Fruit fly (Drosophila melanogaster): Measurements from ENCODE around the gene Ufd4.

The Ufd4 gene

DNA sequence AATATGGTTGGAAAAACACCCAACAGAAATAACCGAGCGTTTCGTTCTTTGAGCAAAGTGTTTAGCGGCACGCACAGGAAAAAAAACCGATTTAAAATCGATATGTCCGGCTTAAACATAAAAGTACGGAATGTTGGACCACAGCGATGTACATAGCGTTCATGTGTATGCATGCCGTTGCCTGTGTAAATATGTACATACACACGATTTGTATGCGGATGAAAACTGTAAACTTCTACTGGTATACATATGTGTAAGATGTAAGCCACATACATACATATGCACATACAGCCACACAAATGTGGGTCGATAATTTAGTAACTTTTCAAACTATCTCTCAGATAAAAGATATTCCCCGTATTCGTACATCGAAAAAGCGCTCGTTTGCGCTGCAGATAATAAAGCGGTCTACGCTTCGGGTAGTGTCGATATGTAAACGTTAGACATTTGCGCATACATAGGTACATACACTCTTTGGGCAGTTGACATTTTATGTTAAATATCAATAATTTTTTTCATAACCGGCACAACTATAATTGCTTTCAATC, 42.4 kb downstream of the Ufd4 start:
- TF ChIP-seq ttk (optimal IDR thresholded peaks at IDR 0.05) (no peak), Myc (optimal IDR thresholded peaks at IDR 0.05) (no peak), Sin3A (optimal IDR thresholded peaks at IDR 0.05) (no peak), insv (optimal IDR thresholded peaks at IDR 0.05) (no peak), psq (optimal IDR thresholded peaks at IDR 0.05) (no peak), h (optimal IDR thresholded peaks at IDR 0.05) (no peak)

DNA sequence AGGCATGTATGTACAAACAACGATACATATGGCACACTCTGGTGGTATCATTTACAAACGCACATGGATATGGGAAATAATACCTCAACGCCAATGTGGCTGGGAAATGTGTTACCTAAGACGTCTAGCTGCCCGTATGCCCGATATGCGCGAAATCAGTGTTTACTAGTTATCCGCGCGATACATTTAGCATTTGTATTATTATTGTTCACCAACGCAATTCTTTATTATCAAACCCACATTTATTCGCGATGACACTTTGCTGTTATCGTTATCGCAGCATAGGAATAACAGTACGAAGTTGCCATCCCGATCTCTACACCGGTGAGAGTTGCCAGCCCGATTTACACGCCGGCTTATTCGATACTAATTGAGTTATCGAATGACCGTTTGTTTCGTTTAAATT, 45.4 kb downstream of the Ufd4 start, which contains the start of gene chico:
chico (minus strand) TSS at position 294 of the 406 bp plus-strand sequence.
- TF ChIP-seq insv (optimal IDR thresholded peaks at IDR 0.05) (no peak), psq (optimal IDR thresholded peaks at IDR 0.05) (no peak), ttk (optimal IDR thresholded peaks at IDR 0.05) (no peak), Myc (optimal IDR thresholded peaks at IDR 0.05) (no peak), Sin3A (optimal IDR thresholded peaks at IDR 0.05) (no peak), h (optimal IDR thresholded peaks at IDR 0.05) (no peak)

DNA sequence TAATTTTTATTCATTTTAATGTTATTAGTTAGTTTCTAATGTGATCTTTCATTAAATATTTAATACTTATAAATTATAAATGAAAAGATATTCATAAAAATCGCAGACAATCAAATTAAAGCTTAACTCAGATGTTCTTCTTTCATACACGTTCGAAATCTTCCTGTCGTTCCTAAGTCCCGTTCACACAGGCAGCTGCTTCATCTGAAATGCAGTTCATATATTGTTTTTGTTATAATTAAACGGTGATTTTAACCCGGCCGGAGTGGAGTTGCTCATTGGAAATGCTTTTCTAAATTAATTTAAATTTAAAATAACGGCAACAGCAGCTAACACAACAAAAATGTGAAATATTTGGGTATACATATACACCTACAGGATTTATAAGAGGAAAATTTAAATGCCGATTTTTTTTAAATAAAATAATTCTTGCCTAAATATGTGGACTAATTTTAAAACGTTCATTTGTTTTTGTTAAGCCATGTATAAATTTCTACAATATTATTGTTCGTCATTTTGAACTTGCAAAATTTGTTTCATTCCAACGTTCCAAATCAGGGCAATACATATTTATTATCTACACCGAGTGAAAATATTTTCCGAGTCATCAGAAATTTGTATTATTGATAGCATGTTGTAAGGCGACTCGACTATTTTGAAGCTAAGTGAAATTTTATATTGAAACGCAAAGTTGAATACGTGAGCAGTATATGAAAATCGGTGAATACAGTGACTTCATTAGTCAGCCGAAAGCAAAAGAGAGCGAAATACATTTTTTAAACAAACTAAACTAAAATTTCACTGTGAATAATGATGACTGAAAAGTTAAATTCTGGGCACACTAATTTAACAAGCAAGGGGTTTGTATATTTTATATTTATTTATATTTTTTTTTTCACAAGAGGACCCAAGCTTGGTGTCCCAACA, 53.2 kb downstream of the Ufd4 start, which contains the start of gene me31B:
me31B (plus strand) TSS at position 616 of the 927 bp plus-strand sequence.
- no peak for TF ChIP-seq Myc (optimal IDR thresholded peaks at IDR 0.05)
- no peak for TF ChIP-seq insv (optimal IDR thresholded peaks at IDR 0.05)
- no peak for TF ChIP-seq psq (optimal IDR thresholded peaks at IDR 0.05)
- no peak for TF ChIP-seq h (optimal IDR thresholded peaks at IDR 0.05)
- no peak for TF ChIP-seq Sin3A (optimal IDR thresholded peaks at IDR 0.05)
- no peak for TF ChIP-seq ttk (optimal IDR thresholded peaks at IDR 0.05)

DNA sequence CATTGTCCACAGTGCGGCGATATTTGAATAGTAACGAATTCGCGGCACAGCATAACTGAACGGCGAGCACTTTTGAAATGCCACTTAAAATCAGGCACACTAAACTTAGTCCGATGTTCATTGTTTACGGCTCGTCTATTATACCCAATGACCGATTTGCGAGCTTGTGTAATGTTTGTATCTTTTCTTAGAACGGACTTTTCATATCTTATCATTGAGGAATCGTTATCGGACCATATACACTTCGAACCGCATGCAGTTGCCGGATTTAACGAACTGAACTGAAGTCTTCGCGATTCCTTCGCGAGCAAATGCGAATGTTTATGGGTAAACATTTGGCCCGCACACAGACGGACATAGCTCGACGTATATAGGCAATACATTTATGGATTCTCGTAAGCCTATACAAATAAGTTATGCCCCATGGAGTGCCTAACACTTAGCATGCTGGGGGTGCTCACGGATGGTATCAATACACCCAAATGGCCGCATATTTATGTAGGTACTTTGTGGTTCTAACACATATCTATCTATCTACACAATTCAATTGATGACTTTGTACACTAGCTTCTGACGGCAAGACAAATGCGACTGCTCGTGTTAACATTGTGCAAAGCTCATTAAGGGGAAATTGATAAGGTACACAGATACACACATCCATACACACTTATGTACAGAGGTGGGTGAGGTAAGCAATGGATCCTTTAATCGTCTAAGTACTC, 54.3 kb downstream of the Ufd4 start, which contains the start of gene mthl15:
mthl15 (minus strand) TSS at position 593 of the 722 bp plus-strand sequence.
- TF ChIP-seq insv (optimal IDR thresholded peaks at IDR 0.05) (no peak), Sin3A (optimal IDR thresholded peaks at IDR 0.05) (no peak), h (optimal IDR thresholded peaks at IDR 0.05) (no peak), Myc (optimal IDR thresholded peaks at IDR 0.05) (no peak), ttk (optimal IDR thresholded peaks at IDR 0.05) (no peak), psq (optimal IDR thresholded peaks at IDR 0.05) (no peak)

DNA sequence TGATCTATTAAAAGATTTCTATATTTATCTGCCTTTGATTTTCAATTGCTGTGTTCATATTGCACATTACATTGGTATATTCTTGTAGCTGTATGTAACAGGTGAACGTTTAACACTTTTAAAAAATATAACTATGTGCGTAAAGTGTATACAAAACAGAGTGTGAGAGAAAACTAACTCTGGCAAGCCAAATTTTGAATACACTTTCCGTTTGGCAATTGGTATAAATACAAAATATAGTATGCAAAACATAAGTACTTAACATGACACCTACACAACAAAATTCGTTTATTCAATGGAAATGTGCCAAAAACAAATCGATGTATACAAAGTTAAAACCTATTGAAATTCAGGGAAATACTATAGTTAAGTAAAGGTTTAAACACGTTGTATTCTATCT, 59.3 kb downstream of the Ufd4 start:
- TF ChIP-seq insv (optimal IDR thresholded peaks at IDR 0.05): no peak
- no peak for TF ChIP-seq Sin3A (optimal IDR thresholded peaks at IDR 0.05)
- TF ChIP-seq psq (optimal IDR thresholded peaks at IDR 0.05): no peak
- TF ChIP-seq Myc (optimal IDR thresholded peaks at IDR 0.05): no peak
- no peak for TF ChIP-seq h (optimal IDR thresholded peaks at IDR 0.05)
- TF ChIP-seq ttk (optimal IDR thresholded peaks at IDR 0.05): no peak

DNA sequence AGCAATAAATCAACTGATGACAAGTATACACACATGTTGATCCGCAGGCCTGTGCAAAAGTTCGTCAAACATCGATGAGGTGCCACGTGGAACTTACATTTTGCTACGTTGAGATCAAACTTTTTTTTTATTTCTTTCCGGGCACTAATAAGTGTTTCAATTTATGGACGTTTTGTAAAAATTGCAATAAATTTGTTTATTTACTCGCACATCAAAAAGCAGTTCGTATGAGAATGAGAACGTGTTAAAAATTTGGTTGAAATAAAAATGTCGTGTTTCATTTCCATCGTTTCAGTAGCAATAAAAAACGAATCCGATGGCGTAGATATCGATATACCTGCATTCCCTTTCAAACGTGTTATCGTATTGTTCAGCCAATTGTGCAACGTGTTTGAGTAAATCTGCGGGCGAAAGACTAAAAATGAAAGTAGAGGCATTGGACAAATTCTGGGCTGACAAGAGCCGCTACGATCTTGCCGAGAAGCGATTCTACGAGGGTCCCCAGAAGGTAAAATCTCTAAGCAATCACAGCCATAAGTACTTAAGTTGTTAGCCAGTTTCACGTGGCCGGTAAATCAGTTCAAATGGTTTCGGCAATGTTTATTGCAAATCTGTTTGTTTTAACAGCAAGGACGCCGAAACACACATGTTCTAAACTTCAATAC, 59.9 kb downstream of the Ufd4 start, which contains the start of gene eEF1delta:
eEF1delta (plus strand) TSS at position 356 of the 665 bp plus-strand sequence.
- no peak for TF ChIP-seq insv (optimal IDR thresholded peaks at IDR 0.05)
- TF ChIP-seq psq (optimal IDR thresholded peaks at IDR 0.05): no peak
- no peak for TF ChIP-seq ttk (optimal IDR thresholded peaks at IDR 0.05)
- TF ChIP-seq Sin3A (optimal IDR thresholded peaks at IDR 0.05): no peak
